Worm (Caenorhabditis elegans): Measurements from ENCODE around the gene srbc-24.

srbc-24 gene

DNA sequence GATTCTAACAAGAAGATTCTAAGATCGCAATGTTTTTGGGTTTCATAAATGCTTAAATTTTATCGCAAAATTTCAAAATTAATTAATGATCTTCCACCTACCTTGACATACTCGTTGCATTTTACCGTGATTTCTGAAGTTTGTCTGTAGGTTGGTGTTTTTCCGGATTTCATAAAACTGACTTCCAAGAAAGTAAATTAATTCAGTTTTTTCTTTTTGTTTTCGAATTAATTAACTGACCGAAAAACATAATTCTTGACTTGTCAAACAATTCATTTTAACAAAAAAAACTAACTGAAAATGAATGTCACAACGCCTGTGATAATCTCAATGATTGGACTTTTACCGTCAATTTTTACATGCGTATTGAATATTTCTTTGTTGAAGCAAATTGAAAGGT lies 30.2 kb downstream of the srbc-24 start, which contains the start of gene srbc-16:
srbc-16 (plus strand) TSS at position 301 of the 400 bp plus-strand sequence.
- TF ChIP-seq lim-7 (GFP tag; IDR thresholded peaks at IDR 0.05) (no peak), Y105C5A.15 (GFP tag; IDR thresholded peaks at IDR 0.05) (no peak), ceh-28 (tag; optimal IDR thresholded peaks at IDR 0.05) (no peak), tra-1 (GFP tag; IDR thresholded peaks at IDR 0.05) (no peak), gei-8 (GFP tag; optimal IDR thresholded peaks at IDR 0.05) (no peak), ctbp-1 (GFP tag; IDR thresholded peaks at IDR 0.05) (no peak)

DNA sequence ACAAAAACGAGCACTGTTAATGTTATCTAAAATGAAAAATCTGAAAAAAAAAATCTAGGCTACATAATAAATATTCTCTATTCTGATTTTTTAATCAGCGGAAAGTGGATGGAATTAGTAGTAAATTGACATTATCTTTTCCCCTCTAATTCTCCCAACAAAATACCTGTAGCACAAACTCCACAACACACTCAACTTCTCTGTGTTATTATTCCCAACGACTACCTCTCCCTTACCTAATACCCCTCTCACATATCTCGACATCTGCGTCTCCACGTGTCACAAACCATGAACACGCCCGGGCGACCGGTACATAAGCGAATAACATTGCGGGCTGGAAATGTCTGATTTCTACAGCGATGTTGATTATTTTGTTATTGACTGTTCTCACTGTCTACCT lies 31.6 kb downstream of the srbc-24 start, which contains the start of gene cyp-33C2:
cyp-33C2 (plus strand) TSS at position 327 of the 400 bp plus-strand sequence.
- TF ChIP-seq nhr-28 (tag; optimal IDR thresholded peaks at IDR 0.05) (peak; percentile 93), dmd-6 (GFP tag; IDR thresholded peaks at IDR 0.05) (peak; percentile 61), daf-16 (GFP tag; optimal IDR thresholded peaks at IDR 0.05) (no peak), daf-16 (tag; optimal IDR thresholded peaks at IDR 0.05) (peak; percentile 25), unc-39 (tag; optimal IDR thresholded peaks at IDR 0.05) (no peak), ZK546.5 (tag; optimal IDR thresholded peaks at IDR 0.05) (no peak)

DNA sequence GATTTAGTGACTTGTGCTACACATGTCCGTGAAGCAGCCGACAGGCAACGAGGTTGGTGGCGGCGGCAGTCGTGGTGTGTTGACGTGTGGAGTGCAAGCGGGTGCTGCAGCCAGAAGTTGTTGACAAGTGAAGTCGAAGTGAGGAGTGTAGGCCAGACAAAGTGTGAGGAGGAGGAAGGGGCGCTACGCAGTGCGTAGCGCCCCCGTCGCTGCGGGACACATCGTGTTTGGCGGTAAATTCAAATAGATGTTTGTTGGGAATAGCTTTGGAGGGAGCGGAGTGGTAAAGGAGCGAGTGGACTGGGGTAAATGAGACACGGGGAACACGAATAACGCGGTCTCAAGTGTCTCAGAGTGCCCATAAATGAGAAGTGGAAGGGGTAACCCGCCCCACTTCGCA lies 33.9 kb downstream of the srbc-24 start:
- TF ChIP-seq set-16 (GFP tag; IDR thresholded peaks at IDR 0.05): 0 out of 2 replicates have a peak, but pooled peaks have one; percentile 32
- TF ChIP-seq nhr-102 (tag; optimal IDR thresholded peaks at IDR 0.05): no peak
- TF ChIP-seq aha-1 (tag): peak; percentile 62

DNA sequence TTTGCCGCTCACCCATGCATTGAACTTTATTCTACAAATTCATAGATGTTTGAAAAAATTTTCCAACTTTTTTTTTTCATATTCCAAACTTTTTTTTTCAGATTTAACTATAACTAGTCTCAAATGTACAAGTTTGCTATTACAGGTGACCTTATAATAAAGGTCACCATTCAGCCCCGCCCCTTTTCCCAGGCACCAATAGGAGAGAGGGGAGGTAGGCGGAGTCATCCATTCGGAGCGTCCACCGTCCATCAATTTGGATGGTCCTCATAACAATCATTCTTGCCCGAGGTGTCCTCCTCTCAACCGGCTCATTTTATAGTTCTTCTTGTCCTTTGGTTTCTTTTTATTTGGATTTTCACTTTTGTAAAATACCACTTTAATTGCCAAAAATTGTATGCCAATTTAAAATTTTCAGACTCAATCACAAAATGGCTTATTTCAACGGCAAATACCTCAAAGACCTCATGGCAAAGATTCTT lies 36.3 kb downstream of the srbc-24 start, which contains the start of gene Y5H2B.3:
Y5H2B.3 (plus strand) TSS at position 432 of the 482 bp plus-strand sequence.
- TF ChIP-seq F37D6.2 (tag; optimal IDR thresholded peaks at IDR 0.05) (no peak), zfp-2 (tag; optimal IDR thresholded peaks at IDR 0.05) (no peak), aha-1 (tag) (no peak), aly-2 (tag; optimal IDR thresholded peaks at IDR 0.05) (no peak), tag-97 (GFP tag; IDR thresholded peaks at IDR 0.05) (no peak), jun-1 (tag; optimal IDR thresholded peaks at IDR 0.05) (no peak), dve-1 (tag; optimal IDR thresholded peaks at IDR 0.05; ENCODE audit: insufficient read depth) (no peak), dmd-8 (GFP tag; IDR thresholded peaks at IDR 0.05) (no peak), unc-130 (GFP tag; optimal IDR thresholded peaks at IDR 0.05) (no peak), set-16 (GFP tag; IDR thresholded peaks at IDR 0.05) (no peak), ctbp-1 (GFP tag; IDR thresholded peaks at IDR 0.05) (no peak), dpl-1 (GFP tag; optimal IDR thresholded peaks at IDR 0.05) (no peak), egl-27 (tag; optimal IDR thresholded peaks at IDR 0.05) (no peak), Y48G9A.11 (GFP tag; IDR thresholded peaks at IDR 0.05) (no peak), lin-38 (GFP tag; IDR thresholded peaks at IDR 0.05) (no peak), ZK337.2 (GFP tag; IDR thresholded peaks at IDR 0.05) (no peak)

DNA sequence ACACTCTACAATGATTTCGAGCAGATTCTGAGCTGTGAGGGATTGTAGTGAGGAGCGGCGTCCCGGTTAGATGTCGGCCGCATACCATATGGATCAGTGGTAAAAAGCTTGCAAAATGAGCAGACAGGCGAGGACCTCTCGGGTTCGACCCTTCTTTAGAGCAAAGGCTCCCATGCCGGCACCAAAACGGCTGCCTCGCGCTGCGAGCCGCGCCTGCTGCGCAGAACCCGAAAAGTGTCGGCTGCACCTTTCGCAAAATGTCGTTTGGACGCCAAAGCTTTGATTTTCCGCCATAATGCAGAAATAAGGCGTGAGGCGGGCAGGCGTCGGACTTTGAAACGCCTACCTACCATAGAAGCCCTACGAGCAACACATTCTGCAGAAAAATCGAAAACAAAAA lies 38.8 kb downstream of the srbc-24 start:
- TF ChIP-seq arid-1 (GFP tag; conservative IDR thresholded peaks at IDR 0.05) (no peak), skn-1 (tag; optimal IDR thresholded peaks at IDR 0.05) (no peak), pqm-1 (tag; optimal IDR thresholded peaks at IDR 0.05) (no peak), D1046.2 (GFP tag; IDR thresholded peaks at IDR 0.05) (0 out of 2 replicates have a peak, but pooled peaks have one; percentile 41), nhr-76 (tag; optimal IDR thresholded peaks at IDR 0.05) (no peak), spr-3 (GFP tag; optimal IDR thresholded peaks at IDR 0.05) (no peak), Y48G9A.11 (GFP tag; IDR thresholded peaks at IDR 0.05) (peak; percentile 71; the same call in 1 of the 2 replicates), lin-13 (GFP tag; optimal IDR thresholded peaks at IDR 0.05) (no peak), nhr-42 (GFP tag; IDR thresholded peaks at IDR 0.05) (no peak), F37D6.2 (tag; optimal IDR thresholded peaks at IDR 0.05) (no peak), nhr-111 (GFP tag; optimal IDR thresholded peaks at IDR 0.05) (no peak), lim-7 (GFP tag; IDR thresholded peaks at IDR 0.05) (no peak), Y105C5A.15 (GFP tag; IDR thresholded peaks at IDR 0.05) (no peak), ceh-62 (tag; optimal IDR thresholded peaks at IDR 0.05) (no peak), set-16 (GFP tag; IDR thresholded peaks at IDR 0.05) (peak; percentile 91), Y5F2A.4 (GFP tag; optimal IDR thresholded peaks at IDR 0.05) (no peak), jun-1 (tag; optimal IDR thresholded peaks at IDR 0.05) (no peak), egl-43 (GFP tag; IDR thresholded peaks at IDR 0.05) (peak; percentile 70), dmd-9 (GFP tag; IDR thresholded peaks at IDR 0.05) (no peak), ceh-28 (tag; optimal IDR thresholded peaks at IDR 0.05) (no peak), F49E8.2 (tag; optimal IDR thresholded peaks at IDR 0.05; ENCODE audit: borderline replicate concordance) (no peak), T26A8.4 (GFP tag; IDR thresholded peaks at IDR 0.05) (no peak)

Measured in whole organism, L4 larva.